Fruit fly (Drosophila melanogaster): ENCODE data around the gene ND-ACP.
A peak's percentile ranks its signal among the peaks of the same experiment; 100 is the strongest.

Gene ND-ACP

dm6 chr3L:1307005-1307632 is 22.6 kb upstream of the ND-ACP start, which contains the start of the genes Ctr9 and Nt5a (continued):
- TF ChIP-seq Doc3 (GFP tag; IDR thresholded peaks at IDR 0.05; ENCODE audit: partially characterized antibody) (peak; percentile 65), sr (GFP tag; IDR thresholded peaks at IDR 0.05) (no peak), HLHmδ (GFP tag; optimal IDR thresholded peaks at IDR 0.05) (no peak), CG10267 (tag; optimal IDR thresholded peaks at IDR 0.05) (peak; percentile 61), CG3847 (GFP tag; IDR thresholded peaks at IDR 0.05) (peak; percentile 74), mam (GFP tag; optimal IDR thresholded peaks at IDR 0.05) (peak; percentile 81), ken (GFP tag; IDR thresholded peaks at IDR 0.05) (0 out of 3 replicates have a peak, but pooled peaks have one; percentile 56), Nf-YA (GFP tag; IDR thresholded peaks at IDR 0.05) (no peak), H2.0 (GFP tag; IDR thresholded peaks at IDR 0.05) (0 out of 2 replicates have a peak, but pooled peaks have one; percentile 28), cas (GFP tag; IDR thresholded peaks at IDR 0.05) (peak; percentile 59; the same call in 1 of the 2 replicates), Gug (GFP tag; IDR thresholded peaks at IDR 0.05) (peak; percentile 41; the same call in 1 of the 4 replicates), p53 (GFP tag; optimal IDR thresholded peaks at IDR 0.05) (peak; percentile 49), nerfin-1 (tag; optimal IDR thresholded peaks at IDR 0.05) (peak; percentile 69), Sry-δ (GFP tag; optimal IDR thresholded peaks at IDR 0.05) (peak; percentile 95), lbe (GFP tag; optimal IDR thresholded peaks at IDR 0.05) (no peak), ato (GFP tag; IDR thresholded peaks at IDR 0.05; ENCODE audit: partially characterized antibody) (peak; percentile 66), CG9932 (GFP tag; IDR thresholded peaks at IDR 0.05) (peak; percentile 88), vvl (GFP tag; IDR thresholded peaks at IDR 0.05) (peak; percentile 78), gfzf (GFP tag; optimal IDR thresholded peaks at IDR 0.05) (peak; percentile 43), Dll (GFP tag; IDR thresholded peaks at IDR 0.05; ENCODE audit: partially characterized antibody) (peak; percentile 75; the same call in 3 of the 4 replicates), CG12659 (GFP tag; optimal IDR thresholded peaks at IDR 0.05) (peak; percentile 86), eyg (GFP tag; optimal IDR thresholded peaks at IDR 0.05) (peak; percentile 26), CG3995 (GFP tag; optimal IDR thresholded peaks at IDR 0.05) (peak; percentile 42), dm (GFP tag; optimal IDR thresholded peaks at IDR 0.05) (peak; percentile 54), CG13287 (GFP tag; IDR thresholded peaks at IDR 0.05; ENCODE audit: partially characterized antibody) (peak; percentile 87), dimm (GFP tag; IDR thresholded peaks at IDR 0.05) (no peak), grn (GFP tag; optimal IDR thresholded peaks at IDR 0.05) (peak; percentile 41), her (GFP tag; optimal IDR thresholded peaks at IDR 0.05) (peak; percentile 74), Eip74EF (GFP tag; optimal IDR thresholded peaks at IDR 0.05) (peak in 1 of 2 experiments; percentile 47), CG14050 (GFP tag; IDR thresholded peaks at IDR 0.05) (no peak), NK7.1 (GFP tag; optimal IDR thresholded peaks at IDR 0.05) (peak; percentile 28), CG3838 (GFP tag; optimal IDR thresholded peaks at IDR 0.05) (no peak), knrl (GFP tag; IDR thresholded peaks at IDR 0.05; ENCODE audit: partially characterized antibody) (peak; percentile 75), CG7928 (GFP tag; optimal IDR thresholded peaks at IDR 0.05) (peak; percentile 45), Dp (GFP tag; optimal IDR thresholded peaks at IDR 0.05) (peak; percentile 55), CG15479 (GFP tag; optimal IDR thresholded peaks at IDR 0.05) (peak; percentile 63), CG17328 (GFP tag; IDR thresholded peaks at IDR 0.05) (0 out of 2 replicates have a peak, but pooled peaks have one; percentile 6), org-1 (GFP tag; optimal IDR thresholded peaks at IDR 0.05) (no peak), CG6654 (GFP tag; optimal IDR thresholded peaks at IDR 0.05) (no peak), HLH4C (GFP tag; IDR thresholded peaks at IDR 0.05; ENCODE audit: partially characterized antibody) (peak; percentile 72), tin (GFP tag; optimal IDR thresholded peaks at IDR 0.05) (peak; percentile 54), CG8388 (GFP tag; optimal IDR thresholded peaks at IDR 0.05) (peak; percentile 27), CG11696 (GFP tag; IDR thresholded peaks at IDR 0.05) (no peak), CG10979 (tag; optimal IDR thresholded peaks at IDR 0.05) (peak; percentile 13)
